Fruit fly (Drosophila melanogaster) whole organism, embryonic: ENCODE data around the gene CG17108.

ENCODE experiments used
- Bgb ChIP-seq: fragments of 200-800 bp; sonication (Bioruptor generic); IDR thresholded peaks from 2 replicates; pipeline ENCODE4 v1.3.6; 2022; ENCODE audit warnings: missing biosample characterization, missing genetic modification characterization; ENCODE audit not compliant: partially characterized antibody
- CG10267 ChIP-seq: fragments of 200-800 bp; sonication (Bioruptor generic); optimal IDR thresholded peaks from 2 replicates; lab custom pipeline; 2018; ENCODE audit warnings: missing biosample characterization, mild to moderate bottlenecking, missing genetic modification characterization, moderate library complexity
- CG11723 ChIP-seq: fragments of 200-800 bp; sonication (Bioruptor generic); optimal IDR thresholded peaks from 2 replicates; lab custom pipeline; 2017; ENCODE audit warnings: missing biosample characterization, mild to moderate bottlenecking, missing genetic modification characterization
- CG12104 ChIP-seq: fragments of 200-800 bp; sonication (Bioruptor generic); optimal IDR thresholded peaks from 3 replicates; lab custom pipeline; 2016; ENCODE audit warnings: missing biosample characterization, missing genetic modification characterization
- CG12219 ChIP-seq: fragments of 200-800 bp; sonication (Bioruptor generic); optimal IDR thresholded peaks from 3 replicates; lab custom pipeline; 2018; ENCODE audit warnings: missing biosample characterization, mild to moderate bottlenecking, missing genetic modification characterization
- CG12299 ChIP-seq: fragments of 200-800 bp; sonication (Bioruptor generic); optimal IDR thresholded peaks from 2 replicates; lab custom pipeline; 2018; ENCODE audit warnings: missing biosample characterization, mild to moderate bottlenecking, missing genetic modification characterization
- CG1233 ChIP-seq: fragments of 200-800 bp; sonication (Bioruptor generic); optimal IDR thresholded peaks from 4 replicates; lab custom pipeline; 2018; ENCODE audit warnings: missing biosample characterization, mild to moderate bottlenecking, missing genetic modification characterization
- CG12659 ChIP-seq: fragments of 200-800 bp; sonication (Bioruptor generic); optimal IDR thresholded peaks from 3 replicates; lab custom pipeline; 2017; ENCODE audit warnings: mild to moderate bottlenecking, missing biosample characterization, missing genetic modification reagents, missing genetic modification characterization
- CG13424 ChIP-seq: fragments of 200-800 bp; sonication (Bioruptor generic); optimal IDR thresholded peaks from 2 replicates; lab custom pipeline; 2019; ENCODE audit warnings: missing biosample characterization, mild to moderate bottlenecking, missing genetic modification characterization, moderate library complexity
- CG13624 ChIP-seq: fragments of 200-800 bp; sonication (Bioruptor generic); optimal IDR thresholded peaks from 2 replicates; lab custom pipeline; 2016; ENCODE audit warnings: missing biosample characterization, missing genetic modification characterization
- CG14965 ChIP-seq: fragments of 200-800 bp; sonication (Bioruptor generic); optimal IDR thresholded peaks from 2 replicates; lab custom pipeline; 2016; ENCODE audit warnings: missing biosample characterization, missing genetic modification characterization, borderline replicate concordance
- CG15479 ChIP-seq: fragments of 200-800 bp; sonication (Bioruptor generic); optimal IDR thresholded peaks from 3 replicates; lab custom pipeline; 2019; ENCODE audit warnings: missing biosample characterization, mild to moderate bottlenecking, missing genetic modification characterization, moderate library complexity
- CG17328 ChIP-seq: fragments of 200-800 bp; sonication (Bioruptor generic); IDR thresholded peaks from 2 replicates; pipeline ENCODE4 v1.3.6; 2022; ENCODE audit warnings: missing biosample characterization, missing genetic modification characterization
- CG17359 ChIP-seq: fragments of 200-800 bp; sonication (Bioruptor generic); optimal IDR thresholded peaks from 3 replicates; lab custom pipeline; 2018; ENCODE audit warnings: missing biosample characterization, mild to moderate bottlenecking, missing genetic modification characterization, moderate library complexity
- CG17361 ChIP-seq: fragments of 200-800 bp; sonication (Bioruptor generic); IDR thresholded peaks from 3 replicates; pipeline ENCODE4 v1.3.6; 2022; ENCODE audit warnings: missing biosample characterization, missing genetic modification characterization
- CG18619 ChIP-seq: fragments of 200-800 bp; sonication (Bioruptor generic); optimal IDR thresholded peaks from 3 replicates; lab custom pipeline; 2017; ENCODE audit warnings: missing biosample characterization, mild to moderate bottlenecking, missing genetic modification characterization
- CG34376 ChIP-seq: fragments of 200-800 bp; sonication (Bioruptor generic); optimal IDR thresholded peaks from 2 replicates; lab custom pipeline; 2018; ENCODE audit warnings: missing biosample characterization, mild to moderate bottlenecking, missing genetic modification characterization
- CG6175 ChIP-seq: fragments of 200-800 bp; sonication (Bioruptor generic); IDR thresholded peaks from 3 replicates; pipeline ENCODE4 v1.3.6; 2022; ENCODE audit warnings: missing biosample characterization, missing genetic modification characterization
- CG7928 ChIP-seq: fragments of 200-800 bp; sonication (Bioruptor generic); optimal IDR thresholded peaks from 2 replicates; lab custom pipeline; 2017; ENCODE audit warnings: missing biosample characterization, mild to moderate bottlenecking, missing genetic modification characterization
- CG8359 ChIP-seq: fragments of 200-800 bp; sonication (Bioruptor generic); optimal IDR thresholded peaks from 2 replicates; lab custom pipeline; 2017; ENCODE audit warnings: missing biosample characterization, mild to moderate bottlenecking, missing genetic modification characterization, borderline replicate concordance
- CG8388 ChIP-seq: fragments of 200-800 bp; sonication (Bioruptor generic); optimal IDR thresholded peaks from 2 replicates; lab custom pipeline; 2019; ENCODE audit warnings: missing biosample characterization, mild to moderate bottlenecking, missing genetic modification characterization, moderate library complexity
- Dref ChIP-seq: fragments of 200-800 bp; sonication (Bioruptor generic); IDR thresholded peaks from 2 replicates; pipeline ENCODE4 v1.3.6; 2022; ENCODE audit warnings: missing biosample characterization, missing genetic modification characterization
- Fer1 ChIP-seq: fragments of 200-800 bp; sonication (Bioruptor generic); optimal IDR thresholded peaks from 2 replicates; lab custom pipeline; 2017; ENCODE audit warnings: missing biosample characterization, mild to moderate bottlenecking, missing genetic modification characterization
- HLH54F ChIP-seq: fragments of 200-800 bp; sonication (Bioruptor generic); optimal IDR thresholded peaks from 3 replicates; lab custom pipeline; 2016; ENCODE audit warnings: missing biosample characterization, missing genetic modification characterization
- Mad ChIP-seq: fragments of 200-800 bp; sonication (Bioruptor generic); optimal IDR thresholded peaks from 2 replicates; lab custom pipeline; 2016; ENCODE audit warnings: missing biosample characterization, missing genetic modification characterization
- Optix ChIP-seq: fragments of 200-800 bp; sonication (Bioruptor generic); IDR thresholded peaks from 3 replicates; pipeline ENCODE4 v1.3.6; 2022; ENCODE audit warnings: missing biosample characterization, missing genetic modification characterization
- Rfx ChIP-seq: fragments of 200-800 bp; sonication (Bioruptor generic); IDR thresholded peaks from 2 replicates; pipeline ENCODE4 v1.3.6; 2022; ENCODE audit warnings: missing biosample characterization, missing genetic modification characterization
- Vsx1 ChIP-seq: fragments of 200-800 bp; sonication (Bioruptor generic); optimal IDR thresholded peaks from 2 replicates; lab custom pipeline; 2017; ENCODE audit warnings: missing biosample characterization, mild to moderate bottlenecking, missing genetic modification characterization, missing genetic modification reagents
- bab2 ChIP-seq: fragments of 200-800 bp; sonication (Bioruptor generic); optimal IDR thresholded peaks from 2 replicates; lab custom pipeline; 2016; ENCODE audit warnings: missing biosample characterization, missing genetic modification characterization
- dan ChIP-seq: fragments of 200-800 bp; sonication (Bioruptor generic); IDR thresholded peaks from 2 replicates; pipeline ENCODE4 v1.3.6; 2022; ENCODE audit warnings: missing biosample characterization, missing genetic modification characterization
- dmrt99B ChIP-seq: fragments of 200-800 bp; sonication (Bioruptor generic); optimal IDR thresholded peaks from 2 replicates; lab custom pipeline; 2018; ENCODE audit warnings: missing biosample characterization, mild to moderate bottlenecking, missing genetic modification characterization, moderate library complexity
- ems ChIP-seq: fragments of 200-800 bp; sonication (Bioruptor generic); optimal IDR thresholded peaks from 3 replicates; lab custom pipeline; 2016; ENCODE audit warnings: missing biosample characterization, missing genetic modification characterization
- en ChIP-seq: fragments of 200-800 bp; sonication (Bioruptor generic); optimal IDR thresholded peaks from 2 replicates; lab custom pipeline; 2016; ENCODE audit warnings: missing biosample characterization, missing genetic modification characterization
- gro ChIP-seq: fragments of 200-800 bp; sonication (Bioruptor generic); optimal IDR thresholded peaks from 2 replicates; lab custom pipeline; 2016; ENCODE audit warnings: missing biosample characterization, missing genetic modification characterization
- lilli ChIP-seq: fragments of 200-800 bp; sonication (Bioruptor generic); optimal IDR thresholded peaks from 3 replicates; lab custom pipeline; 2016; ENCODE audit warnings: missing biosample characterization, missing genetic modification characterization
- lov ChIP-seq, 2 experiments: fragments of 200-800 bp in 1 of 2; fragments of >200 bp in 1 of 2; sonication (Bioruptor generic) in 1 of 2; IDR thresholded peaks in 1 of 2; optimal IDR thresholded peaks in 1 of 2; 2 replicates in 1 of 2; 3 replicates in 1 of 2; pipeline versions ENCODE4 v1.3.6 to Lab custom; 2017 to 2022; ENCODE audit warnings: missing biosample characterization in 1 of 2, missing genetic modification characterization in 1 of 2
- mam ChIP-seq: fragments of 200-800 bp; sonication (Bioruptor generic); optimal IDR thresholded peaks from 3 replicates; lab custom pipeline; 2016; ENCODE audit warnings: missing biosample characterization, missing genetic modification characterization
- nerfin-1 ChIP-seq: fragments of 200-800 bp; sonication (Bioruptor generic); optimal IDR thresholded peaks from 3 replicates; lab custom pipeline; 2019; ENCODE audit warnings: missing biosample characterization, mild to moderate bottlenecking, missing genetic modification characterization, moderate library complexity
- nom ChIP-seq: fragments of 200-800 bp; sonication (Bioruptor generic); optimal IDR thresholded peaks from 2 replicates; lab custom pipeline; 2017; ENCODE audit warnings: missing biosample characterization, missing genetic modification characterization, mild to moderate bottlenecking, moderate library complexity, missing genetic modification reagents
- odd ChIP-seq: fragments of 200-800 bp; sonication (Bioruptor generic); optimal IDR thresholded peaks from 2 replicates; lab custom pipeline; 2017; ENCODE audit warnings: missing biosample characterization, mild to moderate bottlenecking, missing genetic modification characterization
- pan ChIP-seq, 4 experiments: fragments of >200 bp in 3 of 4; fragments of 200-800 bp in 1 of 4; sonication (Bioruptor generic) in 1 of 4; optimal IDR thresholded peaks in 3 of 4; IDR thresholded peaks in 1 of 4; 2 replicates each; pipeline versions ENCODE4 v1.3.6 to Lab custom; 2017 to 2022; ENCODE audit warnings: missing biosample characterization in 2 of 4, missing genetic modification characterization in 2 of 4, mixed read lengths in 1 of 4
- peb ChIP-seq: fragments of 200-800 bp; sonication (Bioruptor generic); IDR thresholded peaks from 2 replicates; pipeline ENCODE4 v1.3.6; 2022; ENCODE audit warnings: missing biosample characterization, missing genetic modification characterization
- pho ChIP-seq: fragments of 200-800 bp; sonication (Bioruptor generic); optimal IDR thresholded peaks from 2 replicates; lab custom pipeline; 2016; ENCODE audit warnings: missing biosample characterization, missing genetic modification characterization
- pnt ChIP-seq: fragments of 200-800 bp; sonication (Bioruptor generic); optimal IDR thresholded peaks from 3 replicates; lab custom pipeline; 2016; ENCODE audit warnings: missing biosample characterization, missing genetic modification characterization
- prd ChIP-seq, 3 experiments: fragments of >200 bp in 2 of 3; fragments of 200-800 bp in 1 of 3; sonication (Bioruptor generic) in 1 of 3; optimal IDR thresholded peaks in 2 of 3; IDR thresholded peaks in 1 of 3; 2 replicates in 2 of 3; 3 replicates in 1 of 3; pipeline versions ENCODE4 v1.3.6 to Lab custom; 2017 to 2022; ENCODE audit warnings: missing biosample characterization in 1 of 3, missing genetic modification characterization in 1 of 3
- sd ChIP-seq: fragments of 200-800 bp; sonication (Bioruptor generic); optimal IDR thresholded peaks from 3 replicates; lab custom pipeline; 2018; ENCODE audit warnings: missing biosample characterization, mild to moderate bottlenecking, missing genetic modification characterization, moderate library complexity
- sens ChIP-seq: fragments of 200-800 bp; sonication (Bioruptor generic); peaks from one replicate; lab custom pipeline; 2016; ENCODE audit warnings: missing biosample characterization, missing genetic modification characterization

The CG17108 gene

DNA sequence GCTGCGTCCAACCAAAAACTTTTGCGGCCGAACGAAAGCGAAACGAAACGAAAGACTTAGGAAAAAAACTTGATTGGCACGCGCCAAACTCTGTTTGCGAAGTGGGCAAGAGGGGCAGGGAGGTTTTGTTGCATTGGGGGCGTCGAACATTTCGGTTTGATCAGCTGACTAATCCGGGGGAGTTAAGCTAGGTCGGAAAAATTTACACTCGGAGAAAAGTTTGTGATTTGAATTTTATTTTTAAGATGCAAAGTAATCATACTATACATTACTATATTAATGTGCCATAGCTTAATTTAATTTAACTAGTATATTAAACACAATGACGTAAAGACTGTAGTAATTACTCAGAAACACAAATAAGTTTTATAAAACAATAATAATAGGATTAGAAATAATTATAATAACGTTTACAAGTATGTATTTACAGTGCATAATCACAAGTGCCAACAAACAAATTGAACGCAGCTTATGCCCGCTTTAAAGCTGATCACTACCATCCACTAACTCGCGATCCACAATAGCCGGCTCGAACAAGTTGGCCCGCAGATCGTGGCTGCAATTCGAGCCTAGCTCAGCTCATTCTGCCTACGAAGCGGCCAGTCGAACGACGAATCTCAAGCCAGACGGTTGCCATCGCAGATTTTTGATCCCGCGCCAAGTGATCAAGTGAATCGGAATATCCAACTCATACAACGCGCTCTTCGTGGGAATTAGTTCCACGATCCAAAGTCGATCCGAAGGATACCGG, 32.2 kb downstream of the CG17108 start, which contains the start of gene CG31871 (continued):
- peak; percentile 6 for TF ChIP-seq bab2
- no peak for TF ChIP-seq HLH54F (GFP tag; lab: Kevin White, UChicago)
- peak; percentile 61 for TF ChIP-seq peb (GFP tag; lab: Robert Waterston, UW)
- TF ChIP-seq CG7928 (GFP tag; lab: Kevin White, UChicago) = no peak
- no peak for TF ChIP-seq lilli (GFP tag; lab: Kevin White, UChicago)
- no peak for TF ChIP-seq Bgb (GFP tag; lab: Robert Waterston, UW)
- no peak for TF ChIP-seq Vsx1 (GFP tag; lab: Kevin White, UChicago)
- TF ChIP-seq pho (GFP tag; lab: Kevin White, UChicago) = no peak
- TF ChIP-seq CG10267 = peak; percentile 72
- peak; percentile 52; the same call in 1 of the 3 replicates for TF ChIP-seq CG6175 (GFP tag; lab: Robert Waterston, UW)
- no peak for TF ChIP-seq Optix (GFP tag; lab: Robert Waterston, UW)
- TF ChIP-seq Fer1 = no peak
- TF ChIP-seq dan (GFP tag; lab: Robert Waterston, UW) = no peak
- peak; percentile 39 for TF ChIP-seq CG11723
- peak; percentile 2 for TF ChIP-seq CG8359 (GFP tag; lab: Kevin White, UChicago)
- no peak for TF ChIP-seq lov (optimal IDR thresholded peaks at IDR 0.05; lab: Kevin White, UChicago)
- no peak for TF ChIP-seq lov (GFP tag; IDR thresholded peaks at IDR 0.05; lab: Robert Waterston, UW)
- TF ChIP-seq nom (GFP tag; lab: Kevin White, UChicago) = no peak
- TF ChIP-seq CG13424 (tag; lab: Kevin White, UChicago) = peak; percentile 86
- TF ChIP-seq CG18619 (GFP tag; lab: Kevin White, UChicago) = peak; percentile 64
- peak; percentile 53 for TF ChIP-seq CG1233 (GFP tag; lab: Kevin White, UChicago)
- peak; percentile 71 for TF ChIP-seq CG12659
- TF ChIP-seq CG8388 (GFP tag; lab: Kevin White, UChicago) = peak; percentile 75
- TF ChIP-seq pnt (GFP tag; lab: Kevin White, UChicago) = no peak
- no peak for TF ChIP-seq CG34376 (GFP tag; lab: Kevin White, UChicago)
- TF ChIP-seq pan (optimal IDR thresholded peaks at IDR 0.05; lab: Kevin White, UChicago) = no peak
- TF ChIP-seq pan (GFP tag; optimal IDR thresholded peaks at IDR 0.05 in 1 of 2, IDR thresholded peaks at IDR 0.05 in 1 of 2) = peak in 1 of 2 experiments; percentile 77
- peak; percentile 87 for TF ChIP-seq CG17361 (GFP tag; lab: Robert Waterston, UW)
- no peak for TF ChIP-seq gro (GFP tag; lab: Kevin White, UChicago)
- no peak for TF ChIP-seq ems
- peak; percentile 91 for TF ChIP-seq sd
- TF ChIP-seq CG12219 = peak; percentile 40
- peak; percentile 32 for TF ChIP-seq CG12104 (GFP tag; lab: Kevin White, UChicago)
- TF ChIP-seq CG15479 = no peak
- no peak for TF ChIP-seq Mad (GFP tag; lab: Kevin White, UChicago)
- peak; percentile 64 for TF ChIP-seq Rfx (GFP tag; lab: Robert Waterston, UW)
- TF ChIP-seq prd (optimal IDR thresholded peaks at IDR 0.05; lab: Kevin White, UChicago) = no peak
- peak; percentile 67 for TF ChIP-seq prd (GFP tag; IDR thresholded peaks at IDR 0.05; lab: Robert Waterston, UW)
- TF ChIP-seq odd (GFP tag; lab: Kevin White, UChicago) = peak; percentile 59
- peak; percentile 89 for TF ChIP-seq dmrt99B (tag; lab: Kevin White, UChicago)
- peak; percentile 48 for TF ChIP-seq CG12299
- TF ChIP-seq CG13624 (GFP tag; lab: Kevin White, UChicago) = no peak
- no peak for TF ChIP-seq mam (GFP tag; lab: Kevin White, UChicago)
- peak; percentile 73 for TF ChIP-seq CG17328
- TF ChIP-seq nerfin-1 (tag; lab: Kevin White, UChicago) = no peak
- peak; percentile 81 for TF ChIP-seq CG17359 (tag; lab: Kevin White, UChicago)
- TF ChIP-seq en (GFP tag; lab: Kevin White, UChicago) = no peak
- TF ChIP-seq CG14965 (GFP tag; lab: Kevin White, UChicago) = no peak
- TF ChIP-seq Dref = no peak
- peak; percentile 71 for TF ChIP-seq sens (GFP tag; lab: Kevin White, UChicago)
